Worm (Caenorhabditis elegans) whole organism, late embryonic: ENCODE data around the gene spp-30.

Experiments
- C38D4.7 ChIP-seq: fragments of 200-800 bp; sonication (Bioruptor generic); optimal IDR thresholded peaks from 2 replicates; lab custom pipeline; 2018; ENCODE audit warnings: mild to moderate bottlenecking, missing genetic modification characterization, moderate library complexity, missing compliant biosample characterization
- K02D7.2 ChIP-seq: sonication (generic microtip); optimal IDR thresholded peaks from 2 replicates; lab custom pipeline; 2017; ENCODE audit warnings: mild to moderate bottlenecking, missing genetic modification characterization, missing compliant biosample characterization
- T23F11.4 ChIP-seq: fragments of 200-800 bp; sonication (Bioruptor generic); optimal IDR thresholded peaks from 2 replicates; lab custom pipeline; 2018; ENCODE audit warnings: mild to moderate bottlenecking, missing genetic modification characterization, missing compliant biosample characterization
- Y22D7AL.16 ChIP-seq: sonication (generic microtip); optimal IDR thresholded peaks from 2 replicates; lab custom pipeline; 2016; ENCODE audit warnings: missing genetic modification characterization, missing compliant biosample characterization
- ama-1 ChIP-seq: fragments of 150-350 bp; optimal IDR thresholded peaks from 2 replicates; lab custom pipeline; 2014
- ceh-14 ChIP-seq: sonication (generic microtip); optimal IDR thresholded peaks from 2 replicates; lab custom pipeline; 2016; ENCODE audit warnings: missing genotype, missing genetic modification characterization, missing compliant biosample characterization
- ceh-18 ChIP-seq: sonication (generic microtip); optimal IDR thresholded peaks from 2 replicates; lab custom pipeline; 2016; ENCODE audit warnings: missing genetic modification characterization, missing compliant biosample characterization
- ceh-19 ChIP-seq: fragments of 200-800 bp; sonication (Bioruptor generic); optimal IDR thresholded peaks from 2 replicates; lab custom pipeline; 2018; ENCODE audit warnings: mild to moderate bottlenecking, missing genetic modification characterization, missing compliant biosample characterization
- ceh-31 ChIP-seq: sonication (generic microtip); optimal IDR thresholded peaks from 2 replicates; lab custom pipeline; 2016; ENCODE audit warnings: missing genetic modification characterization, missing compliant biosample characterization
- ceh-34 ChIP-seq: sonication (generic microtip); optimal IDR thresholded peaks from 2 replicates; lab custom pipeline; 2016; ENCODE audit warnings: mild to moderate bottlenecking, missing genetic modification characterization, missing compliant biosample characterization
- ceh-6 ChIP-seq: fragments of 200-800 bp; sonication (Bioruptor generic); optimal IDR thresholded peaks from 2 replicates; lab custom pipeline; 2018; ENCODE audit warnings: mild to moderate bottlenecking, missing genetic modification characterization, missing compliant biosample characterization
- ceh-9 ChIP-seq: sonication (generic microtip); optimal IDR thresholded peaks from 2 replicates; lab custom pipeline; 2016; ENCODE audit warnings: mild to moderate bottlenecking, missing genetic modification characterization, inconsistent platforms, missing compliant biosample characterization
- che-1 ChIP-seq: sonication (generic microtip); optimal IDR thresholded peaks from 2 replicates; lab custom pipeline; 2016; ENCODE audit warnings: mild to moderate bottlenecking, missing genetic modification characterization, missing compliant biosample characterization
- elt-2 ChIP-seq: sonication (generic microtip); optimal IDR thresholded peaks from 2 replicates; lab custom pipeline; 2016; ENCODE audit warnings: missing genetic modification reagents, missing genetic modification characterization, missing compliant biosample characterization
- ets-4 ChIP-seq: sonication (generic microtip); optimal IDR thresholded peaks from 2 replicates; lab custom pipeline; 2016; ENCODE audit warnings: missing genetic modification characterization, missing compliant biosample characterization
- fax-1 ChIP-seq: sonication (generic microtip); optimal IDR thresholded peaks from 2 replicates; lab custom pipeline; 2016; ENCODE audit warnings: missing genotype, missing genetic modification characterization, missing compliant biosample characterization
- fkh-10 ChIP-seq: fragments of 150-350 bp; optimal IDR thresholded peaks from 2 replicates; lab custom pipeline; 2014; ENCODE audit warnings: missing biosample characterization, missing genetic modification reagents, missing genetic modification characterization
- gmeb-2 ChIP-seq: sonication (generic microtip); optimal IDR thresholded peaks from 2 replicates; lab custom pipeline; 2016; ENCODE audit warnings: missing genetic modification characterization, inconsistent platforms, missing compliant biosample characterization
- hlh-13 ChIP-seq: fragments of 200-800 bp; sonication (Bioruptor generic); optimal IDR thresholded peaks from 2 replicates; lab custom pipeline; 2018; ENCODE audit warnings: mild to moderate bottlenecking, missing genetic modification characterization, missing compliant biosample characterization
- hlh-30 ChIP-seq: sonication (generic microtip); optimal IDR thresholded peaks from 2 replicates; lab custom pipeline; 2017; ENCODE audit warnings: antibody characterized with exemption, missing genetic modification characterization, missing compliant biosample characterization; ENCODE audit not compliant: insufficient read depth
- hlh-8 ChIP-seq: sonication (generic microtip); optimal IDR thresholded peaks from 2 replicates; lab custom pipeline; 2016; ENCODE audit warnings: missing genotype, missing genetic modification characterization, missing compliant biosample characterization
- lin-11 ChIP-seq: fragments of 200-800 bp; sonication (Bioruptor generic); optimal IDR thresholded peaks from 2 replicates; lab custom pipeline; 2018; ENCODE audit warnings: mild to moderate bottlenecking, missing genetic modification characterization, missing compliant biosample characterization
- nhr-11 ChIP-seq: fragments of 150-350 bp; optimal IDR thresholded peaks from 2 replicates; lab custom pipeline; 2014; ENCODE audit warnings: missing biosample characterization, missing genetic modification characterization
- nhr-232 ChIP-seq: sonication (generic microtip); optimal IDR thresholded peaks from 2 replicates; lab custom pipeline; 2016; ENCODE audit warnings: missing genetic modification characterization, missing compliant biosample characterization
- odd-2 ChIP-seq: sonication (generic microtip); optimal IDR thresholded peaks from 2 replicates; lab custom pipeline; 2017; ENCODE audit warnings: antibody characterized with exemption, mild to moderate bottlenecking, missing genetic modification characterization, missing compliant biosample characterization
- pag-3 ChIP-seq: sonication (generic microtip); optimal IDR thresholded peaks from 2 replicates; lab custom pipeline; 2016; ENCODE audit warnings: missing compliant biosample characterization, missing genetic modification characterization, borderline replicate concordance
- pat-9 ChIP-seq: fragments of 200-800 bp; sonication (Bioruptor generic); optimal IDR thresholded peaks from 2 replicates; lab custom pipeline; 2018; ENCODE audit warnings: mild to moderate bottlenecking, missing genetic modification characterization, moderate library complexity, missing compliant biosample characterization
- pax-1 ChIP-seq: fragments of 150-350 bp; optimal IDR thresholded peaks from 2 replicates; lab custom pipeline; 2014; ENCODE audit warnings: missing biosample characterization, missing genetic modification characterization
- pha-2 ChIP-seq: sonication (generic microtip); optimal IDR thresholded peaks from 2 replicates; lab custom pipeline; 2017; ENCODE audit warnings: mild to moderate bottlenecking, missing genetic modification characterization, missing compliant biosample characterization
- pha-4 ChIP-seq: fragments of 150-350 bp; optimal IDR thresholded peaks from 2 replicates; lab custom pipeline; 2018; ENCODE audit warnings: missing biosample characterization, missing genetic modification reagents, missing genetic modification characterization
- ref-2 ChIP-seq: sonication (generic microtip); optimal IDR thresholded peaks from 2 replicates; lab custom pipeline; 2016; ENCODE audit warnings: missing genetic modification characterization, missing compliant biosample characterization
- rnt-1 ChIP-seq: sonication (generic microtip); optimal IDR thresholded peaks from 2 replicates; lab custom pipeline; 2016; ENCODE audit warnings: missing genetic modification characterization, missing compliant biosample characterization
- sdc-2 ChIP-seq: sonication (generic microtip); optimal IDR thresholded peaks from 2 replicates; lab custom pipeline; 2016; ENCODE audit warnings: missing genotype, missing genetic modification characterization, missing compliant biosample characterization
- sox-2 ChIP-seq: fragments of 200-800 bp; sonication (Bioruptor generic); IDR thresholded peaks from 2 replicates; pipeline ENCODE4 v1.3.6; 2022; ENCODE audit warnings: missing genetic modification reagents, missing genetic modification characterization, missing compliant biosample characterization
- sox-4 ChIP-seq: sonication (generic microtip); optimal IDR thresholded peaks from 2 replicates; lab custom pipeline; 2017; ENCODE audit warnings: mild to moderate bottlenecking, missing genetic modification characterization, inconsistent platforms, missing compliant biosample characterization
- tbx-2 ChIP-seq: sonication (generic microtip); optimal IDR thresholded peaks from 2 replicates; lab custom pipeline; 2016; ENCODE audit warnings: missing genetic modification characterization, missing compliant biosample characterization
- ttx-3 ChIP-seq: sonication (generic microtip); optimal IDR thresholded peaks from 2 replicates; lab custom pipeline; 2016; ENCODE audit warnings: missing genetic modification reagents, missing genetic modification characterization, missing compliant biosample characterization
- unc-42 ChIP-seq: sonication (generic microtip); optimal IDR thresholded peaks from 2 replicates; lab custom pipeline; 2016; ENCODE audit warnings: missing genotype, missing genetic modification characterization, missing compliant biosample characterization
- zip-5 ChIP-seq: sonication (generic microtip); optimal IDR thresholded peaks from 2 replicates; lab custom pipeline; 2016; ENCODE audit warnings: missing genetic modification characterization, missing compliant biosample characterization
- ztf-16 ChIP-seq: sonication (generic microtip); optimal IDR thresholded peaks from 2 replicates; lab custom pipeline; 2017; ENCODE audit warnings: missing genetic modification characterization, missing compliant biosample characterization

The spp-30 gene

DNA sequence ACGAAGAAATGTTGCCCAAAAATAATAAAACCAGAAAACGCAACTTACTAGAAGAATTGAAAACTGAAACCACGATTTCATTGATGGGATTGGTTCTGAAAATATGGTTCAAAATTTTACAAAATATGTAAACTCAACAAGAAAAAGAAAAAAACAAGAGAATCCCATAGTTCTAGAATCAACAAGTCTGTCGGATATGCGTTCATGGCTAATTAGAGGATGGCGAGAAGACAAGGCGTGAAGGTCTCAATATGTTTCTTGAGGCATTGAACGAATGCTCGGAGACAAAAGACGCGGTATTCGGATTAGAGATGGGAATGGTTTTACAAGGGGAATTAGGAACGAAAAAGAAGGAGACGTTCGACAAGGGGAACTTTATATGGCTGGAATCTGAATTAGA is 22.3 kb upstream of the spp-30 start, which contains the start of gene cutl-11:
Gene cutl-11, minus strand, starts transcription at position 101 of the 400 bp plus-strand sequence.
- TF ChIP-seq odd-2 (tag; lab: Kevin White, UChicago) (no peak), sox-2 (GFP tag; lab: Robert Waterston, UW) (no peak), pha-2 (tag; lab: Kevin White, UChicago) (no peak)

ce11 chrX:11647165-11647564 is 18.7 kb upstream of the spp-30 start, which contains the start of gene T04F8.8:
TSS of gene T04F8.8 (plus strand) at chrX:11647465.
- TF ChIP-seq gmeb-2 (tag; lab: Kevin White, UChicago) (no peak), pha-4 (tag; lab: Kevin White, UChicago) (no peak), odd-2 (tag; lab: Kevin White, UChicago) (no peak), hlh-30 (tag; lab: Kevin White, UChicago) (no peak), hlh-13 (GFP tag; lab: Kevin White, UChicago) (no peak), nhr-232 (tag; lab: Kevin White, UChicago) (no peak), ceh-18 (tag; lab: Kevin White, UChicago) (no peak), ttx-3 (tag; lab: Kevin White, UChicago) (no peak), pag-3 (tag; lab: Kevin White, UChicago) (no peak), ref-2 (tag; lab: Kevin White, UChicago) (no peak), unc-42 (tag; lab: Kevin White, UChicago) (no peak), Y22D7AL.16 (tag; lab: Kevin White, UChicago) (no peak), ceh-19 (no peak)
- TF ChIP-seq, all 69 proteins: peak for 0

ce11 chrX:11645517-11645916 is 17.0 kb upstream of the spp-30 start:
- peak; percentile 24 for TF ChIP-seq elt-2
- no peak for TF ChIP-seq ceh-9 (tag; lab: Kevin White, UChicago)
- TF ChIP-seq ama-1 (lab: Kevin White, UChicago), result no peak
- TF ChIP-seq ceh-6, result no peak

ce11 chrX:11643767-11644235 is 15.3 kb upstream of the spp-30 start, which contains the start of gene sto-4:
TSS of gene sto-4 (plus strand) at chrX:11644126.
- TF ChIP-seq ceh-19 (peak; percentile 87), hlh-13 (GFP tag; lab: Kevin White, UChicago) (peak; percentile 70), pha-2 (tag; lab: Kevin White, UChicago) (peak; percentile 67), ceh-18 (tag; lab: Kevin White, UChicago) (peak; percentile 67), elt-2 (peak; percentile 48), sox-4 (tag; lab: Kevin White, UChicago) (peak; percentile 53), sdc-2 (tag; lab: Kevin White, UChicago) (peak; percentile 32), K02D7.2 (peak; percentile 66), C38D4.7 (peak; percentile 71), T23F11.4 (GFP tag; lab: Kevin White, UChicago) (peak; percentile 67), gmeb-2 (tag; lab: Kevin White, UChicago) (peak; percentile 76), pat-9 (tag; lab: Kevin White, UChicago) (peak; percentile 78), Y22D7AL.16 (tag; lab: Kevin White, UChicago) (peak; percentile 61), tbx-2 (tag; lab: Kevin White, UChicago) (peak; percentile 72), lin-11 (tag; lab: Kevin White, UChicago) (peak; percentile 55), unc-42 (tag; lab: Kevin White, UChicago) (peak; percentile 77), hlh-8 (peak; percentile 8), ztf-16 (tag; lab: Kevin White, UChicago) (peak; percentile 34), rnt-1 (tag; lab: Kevin White, UChicago) (peak; percentile 0), ceh-14 (peak; percentile 58), ceh-6 (peak; percentile 77), ceh-31 (peak; percentile 68), che-1 (tag; lab: Kevin White, UChicago) (peak; percentile 69)

DNA sequence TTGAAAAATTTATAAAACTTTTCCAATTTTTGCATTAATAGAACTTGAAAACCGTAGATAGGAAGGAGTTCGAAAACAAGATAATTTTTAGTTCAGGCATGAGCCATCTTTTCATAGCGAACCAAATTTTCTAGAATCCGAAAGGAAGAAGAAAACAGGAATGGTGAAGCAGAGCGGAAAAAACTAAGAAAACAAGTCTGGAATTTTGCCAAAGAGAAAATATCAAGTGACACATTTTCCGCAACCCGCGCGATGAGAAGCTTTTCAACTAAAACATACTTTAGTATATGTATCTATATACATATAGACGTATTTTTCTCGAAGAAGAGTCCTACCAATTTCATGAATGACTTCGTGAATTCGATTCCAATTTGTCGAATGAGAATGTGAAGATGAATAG is 13.1 kb upstream of the spp-30 start:
- TF ChIP-seq elt-2, result no peak
- TF ChIP-seq ets-4 (tag; lab: Kevin White, UChicago), result no peak
- TF ChIP-seq rnt-1 (tag; lab: Kevin White, UChicago), result no peak
- TF ChIP-seq fkh-10 (GFP tag; lab: Kevin White, UChicago), result no peak
- no peak for TF ChIP-seq pax-1 (tag; lab: Kevin White, UChicago)
- no peak for TF ChIP-seq C38D4.7
- TF ChIP-seq zip-5 (tag; lab: Kevin White, UChicago), result no peak
- no peak for TF ChIP-seq sdc-2 (tag; lab: Kevin White, UChicago)
- no peak for TF ChIP-seq sox-2 (GFP tag; lab: Robert Waterston, UW)
- TF ChIP-seq ceh-34 (tag; lab: Kevin White, UChicago), result no peak
- no peak for TF ChIP-seq nhr-11 (tag; lab: Kevin White, UChicago)
- TF ChIP-seq nhr-232 (tag; lab: Kevin White, UChicago), result no peak
- no peak for TF ChIP-seq fax-1 (tag; lab: Kevin White, UChicago)
- TF ChIP-seq, all 69 proteins: peak for 0
